Fruit fly (Drosophila melanogaster) whole organism, pupa: ENCODE data around the gene Lrch.

ENCODE experiments used
- CG13204 ChIP-seq: fragments of 200-800 bp; sonication (Bioruptor generic); optimal IDR thresholded peaks from 2 replicates; lab custom pipeline; 2018; ENCODE audit warnings: missing biosample characterization, mild to moderate bottlenecking, missing genetic modification characterization, moderate library complexity
- CG14655 ChIP-seq: fragments of 200-800 bp; sonication (Bioruptor generic); optimal IDR thresholded peaks from 3 replicates; lab custom pipeline; 2017; ENCODE audit warnings: mild to moderate bottlenecking, missing biosample characterization, missing genetic modification reagents, missing genetic modification characterization
- CG15710 ChIP-seq: fragments of 200-800 bp; sonication (Bioruptor generic); optimal IDR thresholded peaks from 2 replicates; lab custom pipeline; 2018; ENCODE audit warnings: missing biosample characterization, mild to moderate bottlenecking, missing genetic modification characterization, moderate library complexity
- CG17806 ChIP-seq: fragments of 200-800 bp; sonication (Bioruptor generic); optimal IDR thresholded peaks from 2 replicates; lab custom pipeline; 2018; ENCODE audit warnings: missing biosample characterization, mild to moderate bottlenecking, missing genetic modification characterization, moderate library complexity
- CG34367 ChIP-seq: fragments of 200-800 bp; sonication (Bioruptor generic); optimal IDR thresholded peaks from 2 replicates; lab custom pipeline; 2018; ENCODE audit warnings: missing biosample characterization, mild to moderate bottlenecking, missing genetic modification characterization
- CG4496 ChIP-seq: fragments of 200-800 bp; sonication (Bioruptor generic); IDR thresholded peaks from 3 replicates; pipeline ENCODE4 v1.3.6; 2022; ENCODE audit warnings: missing biosample characterization, missing genetic modification characterization
- CG8159 ChIP-seq: fragments of 200-800 bp; sonication (Bioruptor generic); optimal IDR thresholded peaks from 3 replicates; lab custom pipeline; 2018; ENCODE audit warnings: missing biosample characterization, mild to moderate bottlenecking, missing genetic modification characterization, moderate library complexity
- CG8301 ChIP-seq: fragments of 200-800 bp; sonication (Bioruptor generic); optimal IDR thresholded peaks from 2 replicates; lab custom pipeline; 2018; ENCODE audit warnings: missing biosample characterization, mild to moderate bottlenecking, missing genetic modification characterization
- D1 ChIP-seq: fragments of 200-800 bp; sonication (Bioruptor generic); optimal IDR thresholded peaks from 2 replicates; lab custom pipeline; 2018; ENCODE audit warnings: missing biosample characterization, mild to moderate bottlenecking, missing genetic modification characterization, moderate library complexity
- EcR ChIP-seq: fragments of 200-800 bp; sonication (Bioruptor generic); optimal IDR thresholded peaks from 3 replicates; lab custom pipeline; 2019; ENCODE audit warnings: missing biosample characterization, missing genetic modification characterization, mild to moderate bottlenecking, moderate library complexity, missing genetic modification reagents
- Pif1B ChIP-seq: fragments of 200-800 bp; sonication (Bioruptor generic); optimal IDR thresholded peaks from 3 replicates; lab custom pipeline; 2016; ENCODE audit warnings: missing biosample characterization, missing genetic modification characterization
- Snoo ChIP-seq: fragments of 200-800 bp; sonication (Bioruptor generic); optimal IDR thresholded peaks from 3 replicates; lab custom pipeline; 2017; ENCODE audit warnings: missing biosample characterization, mild to moderate bottlenecking, missing genetic modification characterization, inconsistent platforms
- fd96Ca ChIP-seq: fragments of 200-800 bp; sonication (Bioruptor generic); IDR thresholded peaks from 3 replicates; pipeline ENCODE4 v1.3.6; 2022; ENCODE audit warnings: missing biosample characterization, missing genetic modification characterization
- rn ChIP-seq: fragments of 200-800 bp; sonication (Bioruptor generic); IDR thresholded peaks from 2 replicates; pipeline ENCODE4 v1.3.6; 2022; ENCODE audit warnings: missing biosample characterization, missing genetic modification characterization

DNA sequence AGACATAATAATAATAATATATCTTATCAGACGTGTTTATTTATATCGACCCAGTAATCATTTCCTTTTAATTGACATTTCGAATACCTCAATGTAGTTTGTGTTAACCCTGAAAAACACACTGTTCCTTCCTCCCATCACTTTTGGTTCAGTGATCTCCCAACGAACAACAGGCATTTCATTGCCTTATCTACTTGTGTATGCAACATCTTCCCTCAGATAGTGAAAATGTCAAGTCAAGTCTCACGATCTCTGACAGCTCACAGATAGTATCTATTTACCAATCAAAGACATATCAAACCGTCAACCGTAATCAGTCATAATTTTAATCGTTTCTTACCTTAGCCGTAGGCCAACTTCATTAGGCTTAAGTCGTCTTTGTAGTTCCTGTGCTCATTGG, 11.0 kb upstream of the Lrch start:
- TF ChIP-seq CG4496 (GFP tag; lab: Robert Waterston, UW) (no peak), rn (GFP tag; lab: Robert Waterston, UW) (no peak), CG14655 (GFP tag; lab: Kevin White, UChicago) (no peak), Snoo (no peak), CG34367 (tag; lab: Kevin White, UChicago) (no peak), CG13204 (GFP tag; lab: Kevin White, UChicago) (no peak), Pif1B (no peak), CG15710 (tag; lab: Kevin White, UChicago) (no peak), CG8301 (tag; lab: Kevin White, UChicago) (no peak), CG8159 (tag; lab: Kevin White, UChicago) (no peak), D1 (tag; lab: Kevin White, UChicago) (no peak), CG17806 (tag; lab: Kevin White, UChicago) (no peak), EcR (GFP tag; lab: Kevin White, UChicago) (peak; percentile 68), fd96Ca (GFP tag; lab: Robert Waterston, UW) (no peak)
